Worm (Caenorhabditis elegans): ENCODE measurements around the gene C38D9.2.

DNA sequence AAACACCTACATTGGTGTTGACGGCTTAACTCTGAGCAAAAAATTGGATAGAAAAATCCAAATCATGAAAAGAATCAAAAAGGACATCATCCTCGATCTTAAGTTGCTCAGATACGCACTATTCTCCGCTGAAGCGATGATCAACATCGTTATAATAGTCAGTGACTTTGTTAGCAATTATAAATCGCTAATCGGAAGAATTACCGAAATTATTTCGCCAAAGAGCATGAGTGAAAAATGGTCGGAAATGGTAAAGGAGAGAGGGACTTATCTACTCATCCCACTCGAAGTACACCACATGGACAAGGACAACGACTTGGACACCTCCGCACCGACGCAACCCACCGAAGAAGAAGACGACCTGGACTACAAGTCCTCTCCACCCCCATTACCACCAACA lies 13.1 kb downstream of the C38D9.2 start:
- no peak for TF ChIP-seq tab-1 (GFP tag; IDR thresholded peaks at IDR 0.05)
- no peak for TF ChIP-seq klf-2 (GFP tag; conservative IDR thresholded peaks at IDR 0.05)
- no peak for TF ChIP-seq med-1 (GFP tag; optimal IDR thresholded peaks at IDR 0.05; ENCODE audit: insufficient read depth)
- no peak for TF ChIP-seq flt-1 (GFP tag; IDR thresholded peaks at IDR 0.05)
